3 worm cellular contexts compared by ENCODE assay signal in the genomic region with DNA sequence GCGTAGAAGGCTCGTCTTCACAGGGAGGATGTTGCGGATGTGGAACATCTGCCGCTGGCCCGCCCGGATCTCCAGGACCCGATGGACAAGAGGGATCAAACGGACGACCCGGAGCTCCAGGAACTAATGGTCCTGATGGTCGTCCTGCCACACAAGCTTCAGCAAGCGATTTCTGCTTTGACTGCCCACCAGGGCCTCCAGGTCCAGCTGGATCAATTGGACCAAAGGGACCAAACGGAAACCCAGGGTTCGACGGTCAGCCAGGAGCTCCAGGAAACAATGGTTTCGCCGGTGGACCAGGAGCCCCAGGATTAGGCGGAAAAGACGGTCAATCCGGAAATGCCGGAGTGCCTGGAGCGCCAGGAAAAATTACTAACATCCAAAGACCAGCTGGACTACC.
A peak's percentile ranks its signal among the peaks of the same experiment; 100 is the strongest.
TF ChIP-seq lines count a peak whose summit lies in the region.

No protein-coding gene starts in this region.

TF ChIP-seq in whole organism, L2 larva, 48 proteins besides CTCF, POLR2A, EP300 and RAD21:
- TF ChIP-seq alr-1 (tag; optimal IDR thresholded peaks at IDR 0.05; lab: Kevin White, UChicago) (no peak), ztf-1 (GFP tag; conservative IDR thresholded peaks at IDR 0.05; lab: Robert Waterston, UW) (0 out of 2 replicates have a peak, but pooled peaks have one; percentile 76)

TF ChIP-seq in whole organism, L4 larva, 104 proteins besides CTCF, POLR2A, EP300 and RAD21:
- no peak for TF ChIP-seq nhr-28 (tag; optimal IDR thresholded peaks at IDR 0.05; lab: Kevin White, UChicago)
- no peak for TF ChIP-seq ZK546.5 (tag; optimal IDR thresholded peaks at IDR 0.05; lab: Kevin White, UChicago)
- no peak for TF ChIP-seq dve-1 (tag; optimal IDR thresholded peaks at IDR 0.05; lab: Kevin White, UChicago; ENCODE audit: insufficient read depth)
- TF ChIP-seq ama-1 (optimal IDR thresholded peaks at IDR 0.05; lab: Kevin White, UChicago): no peak
- no peak for TF ChIP-seq dpl-1 (GFP tag; optimal IDR thresholded peaks at IDR 0.05; lab: Kevin White, UChicago)
- TF ChIP-seq set-16 (GFP tag; IDR thresholded peaks at IDR 0.05; lab: Robert Waterston, UW): peak; percentile 85

TF ChIP-seq in whole organism, young adult, 124 proteins besides CTCF, POLR2A, EP300 and RAD21:
- TF ChIP-seq zfh-2 (GFP tag; conservative IDR thresholded peaks at IDR 0.05; lab: Robert Waterston, UW): peak; percentile 78
- TF ChIP-seq egrh-3 (GFP tag; IDR thresholded peaks at IDR 0.05; lab: Robert Waterston, UW): peak; percentile 58; the same call in 1 of the 2 replicates
- no peak for TF ChIP-seq F22D6.2 (tag; optimal IDR thresholded peaks at IDR 0.05; lab: Kevin White, UChicago)
- 0 out of 2 replicates have a peak, but pooled peaks have one; percentile 20 for TF ChIP-seq lin-26 (GFP tag; IDR thresholded peaks at IDR 0.05; lab: Robert Waterston, UW)
- TF ChIP-seq ZK185.1 (tag; optimal IDR thresholded peaks at IDR 0.05; lab: Kevin White, UChicago; ENCODE audit: poor library complexity, severe bottlenecking): no peak
- peak; percentile 16 for TF ChIP-seq ceh-79 (tag; optimal IDR thresholded peaks at IDR 0.05; lab: Kevin White, UChicago)
- TF ChIP-seq B0336.3 (GFP tag; IDR thresholded peaks at IDR 0.05; lab: Robert Waterston, UW): peak; percentile 29; the same call in 1 of the 2 replicates
